Worm (Caenorhabditis elegans) whole organism, L4/young adult: Measurements from ENCODE around the gene F12E12.1.

ENCODE experiments used
- W03F9.2 ChIP-seq: fragments of 150-350 bp; optimal IDR thresholded peaks from 2 replicates; lab custom pipeline; 2014; ENCODE audit warnings: missing biosample characterization, missing genetic modification characterization
- dao-5 ChIP-seq: sonication (generic microtip); optimal IDR thresholded peaks from 2 replicates; lab custom pipeline; 2016; ENCODE audit warnings: missing genotype, missing genetic modification characterization, moderate library complexity, missing compliant biosample characterization
- him-1 ChIP-seq: sonication (generic microtip); optimal IDR thresholded peaks from 2 replicates; lab custom pipeline; 2016; ENCODE audit warnings: missing genotype, missing genetic modification reagents, missing genetic modification characterization, missing compliant biosample characterization

ce11 chrII:3716961-3717360 is 24.7 kb upstream of the F12E12.1 start, which contains the start of gene fbxc-52:
- TF ChIP-seq dao-5 (tag; lab: Kevin White, UChicago) (no peak), W03F9.2 (no peak), him-1 (no peak)
